Fruit fly (Drosophila melanogaster) whole organism, prepupa: ENCODE results near the gene CG13403.

ENCODE experiments used
- CG10669 ChIP-seq: fragments of 200-800 bp; sonication (Bioruptor generic); optimal IDR thresholded peaks from 3 replicates; lab custom pipeline; 2018; ENCODE audit warnings: missing biosample characterization, mild to moderate bottlenecking, missing genetic modification characterization, moderate library complexity
- CG11902 ChIP-seq: fragments of 200-800 bp; sonication (Bioruptor generic); optimal IDR thresholded peaks from 3 replicates; lab custom pipeline; 2016; ENCODE audit warnings: missing biosample characterization, missing genetic modification characterization
- CG16779 ChIP-seq: fragments of 200-800 bp; sonication (Bioruptor generic); optimal IDR thresholded peaks from 3 replicates; lab custom pipeline; 2017; ENCODE audit warnings: missing biosample characterization, mild to moderate bottlenecking, missing genetic modification characterization
- CG3032 ChIP-seq: fragments of 200-800 bp; optimal IDR thresholded peaks from 2 replicates; lab custom pipeline; 2019; ENCODE audit warnings: missing biosample characterization, mild to moderate bottlenecking, missing genetic modification characterization, moderate library complexity
- CG32006 ChIP-seq: fragments of 200-800 bp; sonication (Bioruptor generic); optimal IDR thresholded peaks from 3 replicates; lab custom pipeline; 2017; ENCODE audit warnings: missing biosample characterization, mild to moderate bottlenecking, missing genetic modification characterization
- CG34406 ChIP-seq: fragments of 200-800 bp; sonication (Bioruptor generic); optimal IDR thresholded peaks from 3 replicates; lab custom pipeline; 2016; ENCODE audit warnings: missing biosample characterization, missing genetic modification characterization
- CG3919 ChIP-seq: fragments of 200-800 bp; sonication (Bioruptor generic); optimal IDR thresholded peaks from 3 replicates; lab custom pipeline; 2016; ENCODE audit warnings: missing biosample characterization, missing genetic modification characterization
- CG4318 ChIP-seq: fragments of 200-800 bp; sonication (Bioruptor generic); optimal IDR thresholded peaks from 3 replicates; lab custom pipeline; 2017; ENCODE audit warnings: missing biosample characterization, mild to moderate bottlenecking, missing genetic modification characterization
- CG6163 ChIP-seq: fragments of 200-800 bp; sonication (Bioruptor generic); IDR thresholded peaks from 3 replicates; pipeline ENCODE4 v1.3.6; 2022; ENCODE audit warnings: missing biosample characterization, missing genetic modification characterization
- CG6276 ChIP-seq: fragments of 200-800 bp; sonication (Bioruptor generic); optimal IDR thresholded peaks from 2 replicates; lab custom pipeline; 2017; ENCODE audit warnings: missing biosample characterization, mild to moderate bottlenecking, missing genetic modification characterization
- CG6808 ChIP-seq: fragments of 200-800 bp; sonication (Bioruptor generic); optimal IDR thresholded peaks from 3 replicates; lab custom pipeline; 2017; ENCODE audit warnings: missing biosample characterization, missing genetic modification characterization, mild to moderate bottlenecking, moderate library complexity, missing genetic modification reagents
- CG6854 ChIP-seq: fragments of 200-800 bp; sonication (Bioruptor generic); optimal IDR thresholded peaks from 2 replicates; lab custom pipeline; 2017; ENCODE audit warnings: missing biosample characterization, mild to moderate bottlenecking, missing genetic modification characterization
- CG7368 ChIP-seq: fragments of 200-800 bp; sonication (Bioruptor generic); optimal IDR thresholded peaks from 3 replicates; lab custom pipeline; 2016; ENCODE audit warnings: missing biosample characterization, missing genetic modification characterization
- CG9139 ChIP-seq: fragments of 200-800 bp; sonication (Bioruptor generic); optimal IDR thresholded peaks from 3 replicates; lab custom pipeline; 2017; ENCODE audit warnings: missing biosample characterization, mild to moderate bottlenecking, missing genetic modification characterization
- Eip75B ChIP-seq: fragments of 200-800 bp; sonication (Bioruptor generic); optimal IDR thresholded peaks from 3 replicates; lab custom pipeline; 2016; ENCODE audit warnings: missing biosample characterization, missing genetic modification characterization
- Eip78C ChIP-seq: fragments of 200-800 bp; sonication (Bioruptor generic); peaks from one replicate; lab custom pipeline; 2016; ENCODE audit warnings: missing biosample characterization, missing genetic modification characterization
- Ets96B ChIP-seq: fragments of 200-800 bp; optimal IDR thresholded peaks from 2 replicates; lab custom pipeline; 2019; ENCODE audit warnings: missing biosample characterization, mild to moderate bottlenecking, missing genetic modification characterization, moderate library complexity
- Gug ChIP-seq: fragments of 200-800 bp; sonication (Bioruptor generic); IDR thresholded peaks from 2 replicates; pipeline ENCODE4 v1.3.6; 2022; ENCODE audit warnings: missing biosample characterization, missing genetic modification characterization
- Hr39 ChIP-seq: fragments of 200-800 bp; sonication (Bioruptor generic); optimal IDR thresholded peaks from 2 replicates; lab custom pipeline; 2016; ENCODE audit warnings: missing biosample characterization, missing genetic modification characterization
- Hr4 ChIP-seq: fragments of 200-800 bp; sonication (Bioruptor generic); optimal IDR thresholded peaks from 3 replicates; lab custom pipeline; 2016; ENCODE audit warnings: missing biosample characterization, missing genetic modification characterization
- Met ChIP-seq: fragments of 200-800 bp; sonication (Bioruptor generic); optimal IDR thresholded peaks from 3 replicates; lab custom pipeline; 2016; ENCODE audit warnings: missing biosample characterization, missing genetic modification characterization
- OdsH ChIP-seq: fragments of 200-800 bp; sonication (Bioruptor generic); optimal IDR thresholded peaks from 3 replicates; lab custom pipeline; 2016; ENCODE audit warnings: missing biosample characterization, missing genetic modification characterization
- Smox ChIP-seq: fragments of 200-800 bp; sonication (Bioruptor generic); optimal IDR thresholded peaks from 3 replicates; lab custom pipeline; 2016; ENCODE audit warnings: missing biosample characterization, missing genetic modification characterization
- acj6 ChIP-seq: fragments of 200-800 bp; sonication (Bioruptor generic); optimal IDR thresholded peaks from 3 replicates; lab custom pipeline; 2016; ENCODE audit warnings: missing biosample characterization, missing genetic modification characterization
- cyc ChIP-seq: fragments of 200-800 bp; sonication (Bioruptor generic); optimal IDR thresholded peaks from 3 replicates; lab custom pipeline; 2016; ENCODE audit warnings: missing biosample characterization, missing genetic modification characterization
- dac ChIP-seq: fragments of 200-800 bp; sonication (Bioruptor generic); optimal IDR thresholded peaks from 2 replicates; lab custom pipeline; 2017; ENCODE audit warnings: missing biosample characterization, mild to moderate bottlenecking, missing genetic modification characterization
- eg ChIP-seq: fragments of 200-800 bp; sonication (Bioruptor generic); IDR thresholded peaks from 3 replicates; pipeline ENCODE4 v1.3.6; 2022; ENCODE audit warnings: missing biosample characterization, missing genetic modification characterization
- fd59A ChIP-seq: fragments of 200-800 bp; sonication (Bioruptor generic); optimal IDR thresholded peaks from 2 replicates; lab custom pipeline; 2017; ENCODE audit warnings: missing biosample characterization, mild to moderate bottlenecking, missing genetic modification characterization, missing genetic modification reagents
- fd85E ChIP-seq: fragments of 200-800 bp; sonication (Bioruptor generic); optimal IDR thresholded peaks from 3 replicates; lab custom pipeline; 2016; ENCODE audit warnings: missing biosample characterization, missing genetic modification characterization
- fkh ChIP-seq: fragments of 200-800 bp; sonication (Bioruptor generic); optimal IDR thresholded peaks from 3 replicates; lab custom pipeline; 2017; ENCODE audit warnings: missing biosample characterization, mild to moderate bottlenecking, missing genetic modification characterization, moderate library complexity
- lz ChIP-seq: fragments of 200-800 bp; sonication (Bioruptor generic); optimal IDR thresholded peaks from 3 replicates; lab custom pipeline; 2016; ENCODE audit warnings: missing biosample characterization, missing genetic modification characterization
- salr ChIP-seq, 2 experiments: fragments of 200-800 bp; sonication (Bioruptor generic); optimal IDR thresholded peaks; 3 replicates each; lab custom pipeline; 2016 to 2018; ENCODE audit warnings: missing biosample characterization in 2 of 2, missing genetic modification characterization in 2 of 2, mild to moderate bottlenecking in 1 of 2
- spab ChIP-seq: fragments of 200-800 bp; sonication (Bioruptor generic); optimal IDR thresholded peaks from 2 replicates; lab custom pipeline; 2017; ENCODE audit warnings: missing biosample characterization, mild to moderate bottlenecking, missing genetic modification characterization, missing genetic modification reagents
- ss ChIP-seq, 2 experiments: fragments of 200-800 bp; sonication (Bioruptor generic); optimal IDR thresholded peaks; 2 replicates in 1 of 2; 3 replicates in 1 of 2; lab custom pipeline; 2017 to 2018; ENCODE audit warnings: mild to moderate bottlenecking in 2 of 2, missing biosample characterization in 2 of 2, missing genetic modification characterization in 2 of 2, moderate library complexity in 1 of 2
- svp ChIP-seq: fragments of 200-800 bp; sonication (Bioruptor generic); peaks from one replicate; lab custom pipeline; 2016; ENCODE audit warnings: missing biosample characterization, missing genetic modification characterization
- topi ChIP-seq: fragments of 200-800 bp; sonication (Bioruptor generic); optimal IDR thresholded peaks from 3 replicates; lab custom pipeline; 2016; ENCODE audit warnings: missing biosample characterization, missing genetic modification characterization
- vri ChIP-seq: fragments of 200-800 bp; sonication (Bioruptor generic); optimal IDR thresholded peaks from 3 replicates; lab custom pipeline; 2016; ENCODE audit warnings: missing biosample characterization, mild to moderate bottlenecking, missing genetic modification characterization

The CG13403 gene

DNA sequence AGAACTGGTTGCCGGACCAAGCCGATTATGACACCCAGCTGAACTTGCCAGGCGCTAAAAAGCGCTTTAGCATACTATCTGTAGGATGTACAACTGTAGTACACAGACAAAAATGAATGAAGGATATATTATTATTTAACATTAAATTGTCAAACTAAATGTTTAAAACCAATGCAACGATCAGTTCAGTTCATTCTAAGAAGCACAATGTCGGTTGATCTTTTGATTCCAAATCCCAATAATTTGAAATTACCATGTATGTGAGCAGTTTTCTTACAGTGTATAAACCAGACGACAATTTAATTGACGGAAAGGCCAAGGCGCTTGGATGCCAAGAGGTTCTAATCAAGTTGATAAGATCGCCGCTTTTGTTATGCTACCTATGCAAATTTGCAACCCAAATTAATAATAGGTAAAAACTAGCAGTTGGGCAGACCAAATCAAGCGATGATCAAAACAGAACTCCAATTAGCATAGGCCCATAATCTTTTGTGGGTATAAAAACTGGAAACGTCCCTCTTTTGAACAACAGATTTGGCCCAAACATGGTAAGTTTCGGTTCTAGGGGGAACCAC lies 22.7 kb downstream of the CG13403 start, which contains the start of gene CG12480:
TSS of gene CG12480 (plus strand) at position 525 of the 575 bp plus-strand sequence.
- TF ChIP-seq svp (GFP tag; lab: Kevin White, UChicago) (peak; percentile 44), CG32006 (GFP tag; lab: Kevin White, UChicago) (peak; percentile 17), OdsH (GFP tag; lab: Kevin White, UChicago) (peak; percentile 3), CG6163 (GFP tag; lab: Robert Waterston, UW) (no peak), Eip78C (GFP tag; lab: Kevin White, UChicago) (peak; percentile 43), CG34406 (no peak), lz (GFP tag; lab: Kevin White, UChicago) (no peak), CG3919 (GFP tag; lab: Kevin White, UChicago) (peak; percentile 7), CG6276 (no peak), eg (GFP tag; lab: Robert Waterston, UW) (peak; percentile 52; the same call in 1 of the 3 replicates), CG7368 (GFP tag; lab: Kevin White, UChicago) (no peak)

DNA sequence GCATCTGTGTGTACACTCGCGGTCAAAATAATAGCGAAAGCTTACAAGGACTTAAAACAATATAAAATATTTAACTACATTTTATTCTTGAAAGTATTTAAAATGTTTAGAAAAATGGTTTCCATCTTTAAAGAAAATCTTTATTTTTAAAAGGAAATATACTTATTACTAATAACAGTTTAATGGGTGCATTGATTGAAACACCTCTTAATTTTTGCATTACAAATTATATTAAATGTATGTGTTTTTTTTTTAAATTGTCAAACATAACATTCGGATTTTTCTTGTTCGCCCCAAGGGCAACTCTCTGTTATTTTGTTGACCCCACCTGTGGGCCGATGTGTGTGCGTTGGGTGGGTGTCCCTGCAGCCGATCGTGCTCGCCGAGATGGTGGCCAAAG lies 38.1 kb downstream of the CG13403 start:
- TF ChIP-seq CG32006 (GFP tag; lab: Kevin White, UChicago) (peak; percentile 13), svp (GFP tag; lab: Kevin White, UChicago) (peak; percentile 39), Gug (no peak), Eip78C (GFP tag; lab: Kevin White, UChicago) (peak; percentile 78), acj6 (GFP tag; lab: Kevin White, UChicago) (peak; percentile 31), salr (GFP tag; optimal IDR thresholded peaks at IDR 0.05; lab: Kevin White, UChicago) (peak in 1 of 2 experiments; percentile 28), CG6808 (GFP tag; lab: Kevin White, UChicago) (peak; percentile 28), CG10669 (GFP tag; lab: Kevin White, UChicago) (peak; percentile 15), ss (GFP tag; optimal IDR thresholded peaks at IDR 0.05; lab: Kevin White, UChicago) (peak in 1 of 2 experiments; percentile 4), CG4318 (GFP tag; lab: Kevin White, UChicago) (no peak), fd59A (GFP tag; lab: Kevin White, UChicago) (peak; percentile 32), Eip75B (no peak), CG9139 (GFP tag; lab: Kevin White, UChicago) (no peak), fkh (GFP tag; lab: Kevin White, UChicago) (no peak), CG6163 (GFP tag; lab: Robert Waterston, UW) (no peak), CG16779 (tag; lab: Kevin White, UChicago) (no peak), CG3032 (tag; lab: Kevin White, UChicago) (peak; percentile 20), Hr4 (peak; percentile 17), vri (GFP tag; lab: Kevin White, UChicago) (no peak), CG3919 (GFP tag; lab: Kevin White, UChicago) (no peak), topi (no peak), Ets96B (tag; lab: Kevin White, UChicago) (peak; percentile 28), Smox (GFP tag; lab: Kevin White, UChicago) (no peak), cyc (GFP tag; lab: Kevin White, UChicago) (no peak), spab (GFP tag; lab: Kevin White, UChicago) (peak; percentile 35), CG6854 (GFP tag; lab: Kevin White, UChicago) (no peak), Met (no peak), Hr39 (GFP tag; lab: Kevin White, UChicago) (no peak), fd85E (GFP tag; lab: Kevin White, UChicago) (no peak)

DNA sequence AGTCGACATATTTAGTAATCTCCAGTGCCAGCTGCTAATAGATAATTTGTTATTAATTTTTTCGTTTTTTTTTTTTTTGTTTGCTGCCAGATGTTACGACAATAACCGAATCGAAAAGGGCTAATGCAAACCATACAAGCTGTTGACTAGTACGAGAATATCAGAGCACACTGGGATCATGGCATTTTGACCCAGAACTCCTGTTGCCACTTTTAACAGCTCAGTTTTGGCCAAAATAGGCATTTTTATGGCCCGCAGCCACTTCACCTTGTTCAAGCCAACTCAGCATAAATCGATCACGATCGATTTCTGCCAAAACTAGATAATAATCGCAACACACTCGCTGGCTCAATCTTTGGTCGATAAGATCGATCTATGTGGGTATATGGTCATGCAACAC lies 39.9 kb downstream of the CG13403 start, which contains the start of gene CG12479:
TSS of gene CG12479 (minus strand) at position 101 of the 400 bp plus-strand sequence.
- TF ChIP-seq dac (GFP tag; lab: Kevin White, UChicago) (no peak), fd59A (GFP tag; lab: Kevin White, UChicago) (no peak), CG32006 (GFP tag; lab: Kevin White, UChicago) (no peak), Hr4 (no peak), CG11902 (GFP tag; lab: Kevin White, UChicago) (no peak), CG3919 (GFP tag; lab: Kevin White, UChicago) (no peak)
